Fruit fly (Drosophila melanogaster) whole organism, embryonic: ENCODE results near the gene Sbf.

Experiments
- CG1024 ChIP-seq: fragments of 200-800 bp; sonication (Bioruptor generic); IDR thresholded peaks from 2 replicates; pipeline ENCODE4 v1.3.6; 2022; ENCODE audit warnings: missing biosample characterization, missing genetic modification characterization
- CG10321 ChIP-seq: fragments of 200-800 bp; sonication (Bioruptor generic); IDR thresholded peaks from 2 replicates; pipeline ENCODE4 v1.3.6; 2022; ENCODE audit warnings: missing biosample characterization, missing genetic modification characterization
- CG10979 ChIP-seq: fragments of 200-800 bp; sonication (Bioruptor generic); optimal IDR thresholded peaks from 2 replicates; lab custom pipeline; 2018; ENCODE audit warnings: missing biosample characterization, mild to moderate bottlenecking, missing genetic modification characterization, moderate library complexity
- CG12071 ChIP-seq: fragments of 200-800 bp; sonication (Bioruptor generic); optimal IDR thresholded peaks from 3 replicates; lab custom pipeline; 2018; ENCODE audit warnings: missing biosample characterization, mild to moderate bottlenecking, missing genetic modification characterization
- CG12299 ChIP-seq: fragments of 200-800 bp; sonication (Bioruptor generic); optimal IDR thresholded peaks from 2 replicates; lab custom pipeline; 2018; ENCODE audit warnings: missing biosample characterization, mild to moderate bottlenecking, missing genetic modification characterization
- CG13123 ChIP-seq: fragments of 200-800 bp; sonication (Bioruptor generic); optimal IDR thresholded peaks from 2 replicates; lab custom pipeline; 2016; ENCODE audit warnings: missing biosample characterization, missing genetic modification characterization
- CG13296 ChIP-seq: fragments of 200-800 bp; sonication (Bioruptor generic); optimal IDR thresholded peaks from 3 replicates; lab custom pipeline; 2018; ENCODE audit warnings: missing biosample characterization, mild to moderate bottlenecking, missing genetic modification characterization
- CG16779 ChIP-seq: fragments of 200-800 bp; sonication (Bioruptor generic); IDR thresholded peaks from 2 replicates; pipeline ENCODE4 v1.3.6; 2022; ENCODE audit warnings: missing biosample characterization, missing genetic modification characterization
- CG1792 ChIP-seq: fragments of 200-800 bp; sonication (Bioruptor generic); optimal IDR thresholded peaks from 2 replicates; lab custom pipeline; 2016; ENCODE audit warnings: missing biosample characterization, missing genetic modification characterization
- CG18476 ChIP-seq: fragments of 200-800 bp; sonication (Bioruptor generic); optimal IDR thresholded peaks from 2 replicates; lab custom pipeline; 2016; ENCODE audit warnings: missing biosample characterization, mild to moderate bottlenecking, missing genetic modification characterization
- CG2199 ChIP-seq: fragments of 200-800 bp; sonication (Bioruptor generic); IDR thresholded peaks from 3 replicates; pipeline ENCODE4 v1.3.6; 2022; ENCODE audit warnings: missing biosample characterization, missing genetic modification characterization
- CG4707 ChIP-seq: fragments of 200-800 bp; sonication (Bioruptor generic); optimal IDR thresholded peaks from 2 replicates; lab custom pipeline; 2018; ENCODE audit warnings: missing biosample characterization, mild to moderate bottlenecking, missing genetic modification characterization, moderate library complexity
- CG6813 ChIP-seq: fragments of 200-800 bp; sonication (Bioruptor generic); optimal IDR thresholded peaks from 2 replicates; lab custom pipeline; 2017; ENCODE audit warnings: missing biosample characterization, missing genetic modification characterization, mild to moderate bottlenecking, moderate library complexity, missing genetic modification reagents
- D19A ChIP-seq: fragments of 200-800 bp; optimal IDR thresholded peaks from 3 replicates; lab custom pipeline; 2019; ENCODE audit warnings: missing biosample characterization, mild to moderate bottlenecking, missing genetic modification characterization, moderate library complexity
- Dbx ChIP-seq: fragments of 200-800 bp; sonication (Bioruptor generic); IDR thresholded peaks from 3 replicates; pipeline ENCODE4 v1.3.6; 2022; ENCODE audit warnings: missing biosample characterization, missing genetic modification characterization
- Doc2 ChIP-seq: fragments of 200-800 bp; sonication (Bioruptor generic); IDR thresholded peaks from 2 replicates; pipeline ENCODE4 v1.3.6; 2022; ENCODE audit warnings: missing biosample characterization, missing genetic modification characterization
- Elba2 ChIP-seq: fragments of 200-800 bp; sonication (Bioruptor generic); optimal IDR thresholded peaks from 3 replicates; lab custom pipeline; 2016; ENCODE audit warnings: missing biosample characterization, missing genetic modification characterization
- Fer3 ChIP-seq: fragments of 200-800 bp; sonication (Bioruptor generic); optimal IDR thresholded peaks from 2 replicates; lab custom pipeline; 2018; ENCODE audit warnings: missing biosample characterization, mild to moderate bottlenecking, missing genetic modification characterization, moderate library complexity
- Gug ChIP-seq: fragments of 200-800 bp; sonication (Bioruptor generic); IDR thresholded peaks from 4 replicates; pipeline ENCODE4 v1.3.6; 2022; ENCODE audit warnings: missing biosample characterization, missing genetic modification characterization
- Lhr ChIP-seq: fragments of 200-800 bp; sonication (Bioruptor generic); optimal IDR thresholded peaks from 3 replicates; lab custom pipeline; 2017; ENCODE audit warnings: mild to moderate bottlenecking, missing biosample characterization, missing genetic modification reagents, missing genetic modification characterization
- MESR4 ChIP-seq: fragments of 200-800 bp; sonication (Bioruptor generic); optimal IDR thresholded peaks from 2 replicates; lab custom pipeline; 2018; ENCODE audit warnings: missing biosample characterization, mild to moderate bottlenecking, missing genetic modification characterization, moderate library complexity
- Max ChIP-seq: fragments of 200-800 bp; sonication (Bioruptor generic); optimal IDR thresholded peaks from 2 replicates; lab custom pipeline; 2016; ENCODE audit warnings: missing biosample characterization, mild to moderate bottlenecking, missing genetic modification characterization
- NK7.1 ChIP-seq: fragments of 200-800 bp; sonication (Bioruptor generic); optimal IDR thresholded peaks from 3 replicates; lab custom pipeline; 2016; ENCODE audit warnings: missing biosample characterization, missing genetic modification characterization
- Vsx1 ChIP-seq: fragments of 200-800 bp; sonication (Bioruptor generic); optimal IDR thresholded peaks from 2 replicates; lab custom pipeline; 2017; ENCODE audit warnings: missing biosample characterization, mild to moderate bottlenecking, missing genetic modification characterization, missing genetic modification reagents
- abd-A ChIP-seq: fragments of 200-800 bp; sonication (Bioruptor generic); optimal IDR thresholded peaks from 3 replicates; lab custom pipeline; 2019; ENCODE audit warnings: missing biosample characterization, mild to moderate bottlenecking, missing genetic modification characterization, moderate library complexity
- amos ChIP-seq: fragments of 200-800 bp; sonication (Bioruptor generic); IDR thresholded peaks from 2 replicates; pipeline ENCODE4 v1.3.6; 2022; ENCODE audit warnings: missing biosample characterization, missing genetic modification characterization; ENCODE audit not compliant: partially characterized antibody
- bowl ChIP-seq: fragments of 200-800 bp; sonication (Bioruptor generic); IDR thresholded peaks from 2 replicates; pipeline ENCODE4 v1.3.6; 2022; ENCODE audit warnings: missing biosample characterization, missing genetic modification characterization
- cwo ChIP-seq: fragments of 200-800 bp; sonication (Bioruptor generic); optimal IDR thresholded peaks from 3 replicates; lab custom pipeline; 2017; ENCODE audit warnings: missing biosample characterization, missing genetic modification characterization, mild to moderate bottlenecking, moderate library complexity, missing genetic modification reagents
- dysf ChIP-seq: fragments of 200-800 bp; sonication (Bioruptor generic); IDR thresholded peaks from 3 replicates; pipeline ENCODE4 v1.3.6; 2022; ENCODE audit warnings: missing biosample characterization, missing genetic modification characterization
- fd64A ChIP-seq: fragments of 200-800 bp; sonication (Bioruptor generic); optimal IDR thresholded peaks from 3 replicates; lab custom pipeline; 2018; ENCODE audit warnings: missing biosample characterization, mild to moderate bottlenecking, missing genetic modification characterization
- ftz-f1 ChIP-seq: fragments of 200-800 bp; sonication (Bioruptor generic); optimal IDR thresholded peaks from 2 replicates; lab custom pipeline; 2016; ENCODE audit warnings: missing biosample characterization, missing genetic modification characterization
- gcm ChIP-seq: fragments of 200-800 bp; sonication (Bioruptor generic); optimal IDR thresholded peaks from 2 replicates; lab custom pipeline; 2019; ENCODE audit warnings: missing biosample characterization, mild to moderate bottlenecking, missing genetic modification characterization, moderate library complexity
- grn ChIP-seq: fragments of 200-800 bp; sonication (Bioruptor generic); optimal IDR thresholded peaks from 3 replicates; lab custom pipeline; 2017; ENCODE audit warnings: missing biosample characterization, missing genetic modification characterization
- gsb ChIP-seq: fragments of 200-800 bp; sonication (Bioruptor generic); IDR thresholded peaks from 2 replicates; pipeline ENCODE4 v1.3.6; 2022; ENCODE audit warnings: missing biosample characterization, missing genetic modification characterization
- hb ChIP-seq: fragments of 200-800 bp; sonication (Bioruptor generic); IDR thresholded peaks from 3 replicates; pipeline ENCODE4 v1.3.6; 2022; ENCODE audit warnings: missing biosample characterization, missing genetic modification characterization; ENCODE audit not compliant: partially characterized antibody
- kni ChIP-seq: fragments of 200-800 bp; sonication (Bioruptor generic); optimal IDR thresholded peaks from 3 replicates; lab custom pipeline; 2017; ENCODE audit warnings: mild to moderate bottlenecking, missing biosample characterization, missing genetic modification reagents, missing genetic modification characterization
- lab ChIP-seq: fragments of 200-800 bp; sonication (Bioruptor generic); optimal IDR thresholded peaks from 3 replicates; lab custom pipeline; 2017; ENCODE audit warnings: missing biosample characterization, missing genetic modification characterization, mild to moderate bottlenecking, moderate library complexity, missing genetic modification reagents
- nom ChIP-seq: fragments of 200-800 bp; sonication (Bioruptor generic); optimal IDR thresholded peaks from 2 replicates; lab custom pipeline; 2017; ENCODE audit warnings: missing biosample characterization, missing genetic modification characterization, mild to moderate bottlenecking, moderate library complexity, missing genetic modification reagents
- pb ChIP-seq: fragments of 200-800 bp; sonication (Bioruptor generic); optimal IDR thresholded peaks from 3 replicates; lab custom pipeline; 2016; ENCODE audit warnings: missing biosample characterization, missing genetic modification characterization
- pros ChIP-seq: fragments of 200-800 bp; sonication (Bioruptor generic); optimal IDR thresholded peaks from 3 replicates; lab custom pipeline; 2019; ENCODE audit warnings: missing biosample characterization, mild to moderate bottlenecking, missing genetic modification characterization, moderate library complexity
- psq ChIP-seq: fragments of 200-800 bp; sonication (Bioruptor generic); optimal IDR thresholded peaks from 2 replicates; lab custom pipeline; 2017; ENCODE audit warnings: missing biosample characterization, missing genetic modification characterization
- salm ChIP-seq: fragments of 200-800 bp; sonication (Bioruptor generic); optimal IDR thresholded peaks from 2 replicates; lab custom pipeline; 2018; ENCODE audit warnings: missing biosample characterization, mild to moderate bottlenecking, missing genetic modification characterization
- sima ChIP-seq: fragments of 200-800 bp; sonication (Bioruptor generic); optimal IDR thresholded peaks from 2 replicates; lab custom pipeline; 2016; ENCODE audit warnings: missing biosample characterization, missing genetic modification characterization
- sna ChIP-seq: fragments of 200-800 bp; sonication (Bioruptor generic); IDR thresholded peaks from 2 replicates; pipeline ENCODE4 v1.3.6; 2022; ENCODE audit warnings: missing biosample characterization, missing genetic modification characterization; ENCODE audit not compliant: partially characterized antibody
- stc ChIP-seq: fragments of 200-800 bp; sonication (Bioruptor generic); IDR thresholded peaks from 2 replicates; pipeline ENCODE4 v1.3.6; 2022; ENCODE audit warnings: missing biosample characterization, missing genetic modification characterization
- tup ChIP-seq: fragments of 200-800 bp; sonication (Bioruptor generic); optimal IDR thresholded peaks from 2 replicates; lab custom pipeline; 2016; ENCODE audit warnings: missing biosample characterization, mild to moderate bottlenecking, missing genetic modification characterization, moderate library complexity
- tx ChIP-seq: fragments of 200-800 bp; sonication (Bioruptor generic); optimal IDR thresholded peaks from 2 replicates; lab custom pipeline; 2016; ENCODE audit warnings: missing biosample characterization, missing genetic modification characterization
- vfl ChIP-seq: fragments of 200-800 bp; sonication (Bioruptor generic); optimal IDR thresholded peaks from 2 replicates; lab custom pipeline; 2016; ENCODE audit warnings: missing biosample characterization, missing genetic modification characterization
- zen ChIP-seq: fragments of 200-800 bp; sonication (Bioruptor generic); optimal IDR thresholded peaks from 3 replicates; lab custom pipeline; 2018; ENCODE audit warnings: missing biosample characterization, mild to moderate bottlenecking, missing genetic modification characterization, moderate library complexity
- zf30C ChIP-seq: fragments of 200-800 bp; sonication (Bioruptor generic); optimal IDR thresholded peaks from 3 replicates; lab custom pipeline; 2018; ENCODE audit warnings: missing biosample characterization, mild to moderate bottlenecking, missing genetic modification characterization

Sbf gene

DNA sequence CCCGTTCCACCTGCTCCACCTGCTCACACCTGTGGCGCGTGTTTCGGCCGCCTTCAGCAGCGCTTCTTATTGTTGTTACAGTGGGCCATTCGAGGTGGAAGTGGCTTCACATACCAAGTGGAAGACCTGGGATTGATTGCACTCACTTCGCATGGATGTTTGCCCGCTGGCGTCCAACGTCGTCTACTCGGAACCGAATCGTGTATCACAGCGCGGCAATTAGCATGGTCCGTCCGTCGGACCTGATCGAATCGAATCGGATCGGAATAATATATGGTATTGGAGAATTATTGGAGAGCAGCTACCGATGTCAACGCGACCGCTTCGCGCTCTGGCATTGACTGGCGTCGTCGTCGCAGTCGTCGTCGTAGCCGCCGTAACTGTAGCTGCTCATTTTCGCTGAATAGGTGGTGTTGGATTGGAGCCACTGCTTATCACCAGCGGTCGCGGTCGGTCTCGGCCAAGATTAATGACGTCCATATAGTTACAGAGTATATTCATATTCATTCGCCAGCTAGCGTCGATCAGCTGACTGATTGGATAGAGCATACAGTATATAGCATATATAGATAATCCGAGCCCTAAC, 16.2 kb upstream of the Sbf start, which contains the start of gene ClC-a (continued):
- TF ChIP-seq bowl (GFP tag; lab: Robert Waterston, UW) = no peak
- TF ChIP-seq CG16779 (GFP tag; lab: Robert Waterston, UW) = no peak
- no peak for TF ChIP-seq hb
- no peak for TF ChIP-seq stc (GFP tag; lab: Robert Waterston, UW)
- TF ChIP-seq CG13296 (GFP tag; lab: Kevin White, UChicago) = no peak
- no peak for TF ChIP-seq pros (GFP tag; lab: Kevin White, UChicago)
- no peak for TF ChIP-seq CG18476 (GFP tag; lab: Kevin White, UChicago)
- no peak for TF ChIP-seq psq (GFP tag; lab: Kevin White, UChicago)
- no peak for TF ChIP-seq tx
- TF ChIP-seq cwo (GFP tag; lab: Kevin White, UChicago) = peak; percentile 7
- TF ChIP-seq CG6813 = no peak
- TF ChIP-seq abd-A (tag; lab: Kevin White, UChicago) = peak; percentile 1
- TF ChIP-seq CG1792 = no peak
- TF ChIP-seq CG10979 = no peak
- TF ChIP-seq gsb (GFP tag; lab: Robert Waterston, UW) = no peak
- TF ChIP-seq amos (GFP tag; lab: Robert Waterston, UW) = peak; percentile 14; the same call in 1 of the 2 replicates
- TF ChIP-seq MESR4 (GFP tag; lab: Kevin White, UChicago) = no peak
- TF ChIP-seq sna = no peak
- no peak for TF ChIP-seq CG10321 (GFP tag; lab: Robert Waterston, UW)
- TF ChIP-seq Lhr (GFP tag; lab: Kevin White, UChicago) = no peak
- TF ChIP-seq NK7.1 = no peak
- TF ChIP-seq CG12071 (GFP tag; lab: Kevin White, UChicago) = no peak
- TF ChIP-seq lab (GFP tag; lab: Kevin White, UChicago) = peak; percentile 54
- TF ChIP-seq sima (GFP tag; lab: Kevin White, UChicago) = no peak
- TF ChIP-seq kni (GFP tag; lab: Kevin White, UChicago) = no peak
- no peak for TF ChIP-seq Doc2
- no peak for TF ChIP-seq vfl (GFP tag; lab: Kevin White, UChicago)
- TF ChIP-seq fd64A (GFP tag; lab: Kevin White, UChicago) = no peak
- TF ChIP-seq tup (GFP tag; lab: Kevin White, UChicago) = no peak
- TF ChIP-seq CG13123 (GFP tag; lab: Kevin White, UChicago) = no peak
- 0 out of 3 replicates have a peak, but pooled peaks have one; percentile 37 for TF ChIP-seq CG2199
- no peak for TF ChIP-seq Elba2
- no peak for TF ChIP-seq salm (tag; lab: Kevin White, UChicago)
- peak; percentile 29 for TF ChIP-seq D19A
- no peak for TF ChIP-seq zen (tag; lab: Kevin White, UChicago)
- TF ChIP-seq zf30C = no peak
- TF ChIP-seq Gug = no peak
- no peak for TF ChIP-seq pb
- TF ChIP-seq gcm = no peak
- no peak for TF ChIP-seq Max (GFP tag; lab: Kevin White, UChicago)
- TF ChIP-seq CG4707 (GFP tag; lab: Kevin White, UChicago) = peak; percentile 7
- TF ChIP-seq CG1024 (GFP tag; lab: Robert Waterston, UW) = no peak
- no peak for TF ChIP-seq dysf
- no peak for TF ChIP-seq nom (GFP tag; lab: Kevin White, UChicago)
- TF ChIP-seq Fer3 (tag; lab: Kevin White, UChicago) = no peak
- peak; percentile 45 for TF ChIP-seq ftz-f1 (GFP tag; lab: Kevin White, UChicago)
- no peak for TF ChIP-seq Dbx
- TF ChIP-seq grn = peak; percentile 20
- TF ChIP-seq Vsx1 (GFP tag; lab: Kevin White, UChicago) = no peak
- TF ChIP-seq CG12299 (tag; lab: Kevin White, UChicago) = no peak
